Worm (Caenorhabditis elegans): ENCODE results near the gene plx-2.

DNA sequence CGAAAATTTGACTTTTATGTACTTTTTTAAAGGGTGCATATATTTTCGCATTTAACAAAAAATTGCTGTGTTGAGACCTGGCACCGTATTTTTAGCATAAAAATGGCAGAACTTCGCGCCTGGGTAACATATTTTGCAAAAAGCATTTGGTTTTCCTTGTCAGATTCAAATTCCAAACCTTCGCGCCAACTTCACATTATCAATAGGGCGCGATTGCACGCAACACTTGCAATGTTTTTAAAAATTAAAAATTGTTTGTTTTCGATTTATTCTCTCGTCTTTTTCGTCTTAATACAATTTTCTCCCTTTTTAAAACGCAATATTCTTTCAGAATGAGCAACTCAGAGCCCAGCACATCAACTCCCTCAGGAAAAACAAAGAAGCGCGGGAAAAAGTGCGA, 41.0 kb downstream of the plx-2 start, which contains the start of gene mes-2:
- TF ChIP-seq fos-1 (tag; optimal IDR thresholded peaks at IDR 0.05) (peak; percentile 79), snpc-4 (tag; optimal IDR thresholded peaks at IDR 0.05) (peak; percentile 77), unc-86 (tag; optimal IDR thresholded peaks at IDR 0.05) (peak; percentile 76), lin-39 (tag; optimal IDR thresholded peaks at IDR 0.05) (peak; percentile 49), unc-62 (GFP tag; optimal IDR thresholded peaks at IDR 0.05) (no peak)

Measured in whole organism, L1 larva.